Worm (Caenorhabditis elegans) whole organism, L3 larva: Measurements from ENCODE around the gene bcs-1.

Experiments
- R02D3.7 ChIP-seq: fragments of 150-350 bp; optimal IDR thresholded peaks from 2 replicates; lab custom pipeline; 2014; ENCODE audit warnings: missing biosample characterization, missing genetic modification characterization
- elt-1 ChIP-seq: fragments of 150-350 bp; optimal IDR thresholded peaks from 2 replicates; lab custom pipeline; 2014; ENCODE audit warnings: missing biosample characterization, missing genetic modification characterization
- elt-2 ChIP-seq: sonication (generic microtip); optimal IDR thresholded peaks from 2 replicates; lab custom pipeline; 2016; ENCODE audit warnings: missing genetic modification reagents, mild to moderate bottlenecking, missing genetic modification characterization, missing compliant biosample characterization
- mdl-1 ChIP-seq: fragments of 150-350 bp; optimal IDR thresholded peaks from 2 replicates; lab custom pipeline; 2014; ENCODE audit warnings: missing biosample characterization, missing genetic modification characterization
- nhr-25 ChIP-seq: sonication (generic microtip); optimal IDR thresholded peaks from 2 replicates; lab custom pipeline; 2017; ENCODE audit warnings: missing biosample characterization, missing genetic modification characterization
- pqm-1 ChIP-seq: fragments of 150-350 bp; optimal IDR thresholded peaks from 2 replicates; lab custom pipeline; 2017; ENCODE audit warnings: missing biosample characterization, missing genetic modification characterization, inconsistent platforms
- snpc-4 ChIP-seq: fragments of 150-350 bp; optimal IDR thresholded peaks from 2 replicates; lab custom pipeline; 2014; ENCODE audit warnings: missing biosample characterization, missing genetic modification characterization
- unc-39 ChIP-seq: sonication (generic microtip); optimal IDR thresholded peaks from 4 replicates; lab custom pipeline; 2017; ENCODE audit warnings: missing biosample characterization, missing genetic modification characterization
- zag-1 ChIP-seq: fragments of 150-350 bp; optimal IDR thresholded peaks from 2 replicates; lab custom pipeline; 2014; ENCODE audit warnings: missing biosample characterization, missing genetic modification characterization

DNA sequence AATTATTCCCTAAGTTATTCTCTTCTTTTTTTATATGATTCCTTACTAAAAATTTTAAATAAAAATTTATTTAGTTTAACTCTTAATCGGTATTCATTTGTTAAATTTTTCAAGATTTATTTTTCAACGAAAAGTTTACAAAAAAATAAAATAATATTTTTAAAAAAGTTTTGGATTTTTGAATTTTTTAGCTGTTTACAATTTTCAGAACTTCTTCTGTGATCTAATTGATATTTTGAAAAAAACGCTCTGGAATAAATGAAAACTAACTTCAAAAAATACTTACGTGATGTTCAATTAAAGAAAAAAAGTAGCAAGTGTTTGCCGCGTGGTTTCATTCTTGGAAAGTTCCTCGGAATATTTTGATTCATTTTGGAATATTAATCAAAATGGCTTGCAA is 25.6 kb upstream of the bcs-1 start, which contains the start of gene decr-1.2:
- TF ChIP-seq R02D3.7 (no peak), snpc-4 (tag; lab: Kevin White, UChicago) (no peak), nhr-25 (tag; lab: Kevin White, UChicago) (no peak), mdl-1 (tag; lab: Kevin White, UChicago) (no peak), unc-39 (tag; lab: Kevin White, UChicago) (no peak), elt-2 (no peak), elt-1 (tag; lab: Kevin White, UChicago) (no peak), zag-1 (no peak), pqm-1 (tag; lab: Kevin White, UChicago) (no peak)
